Worm (Caenorhabditis elegans) whole organism, L4 larva: ENCODE data around the gene rer-1.
A peak's percentile ranks its signal among the peaks of the same experiment; 100 is the strongest.

Source experiments
- D1046.2 ChIP-seq: fragments of 200-800 bp; sonication (Bioruptor generic); IDR thresholded peaks from 2 replicates; pipeline ENCODE4 v1.3.6; 2022; ENCODE audit warnings: missing genetic modification characterization, missing compliant biosample characterization
- F37D6.2 ChIP-seq: sonication (generic microtip); optimal IDR thresholded peaks from 2 replicates; lab custom pipeline; 2016; ENCODE audit warnings: mild to moderate bottlenecking, missing genetic modification characterization, missing compliant biosample characterization
- F44E2.7 ChIP-seq: fragments of 200-800 bp; sonication (Bioruptor generic); IDR thresholded peaks from 2 replicates; pipeline ENCODE4 v2.1.2; 2022; ENCODE audit warnings: missing genetic modification characterization, missing compliant biosample characterization
- F49E8.2 ChIP-seq: sonication (generic microtip); optimal IDR thresholded peaks from 2 replicates; lab custom pipeline; 2016; ENCODE audit warnings: missing compliant biosample characterization, mild to moderate bottlenecking, missing genetic modification characterization, borderline replicate concordance
- Y105C5A.15 ChIP-seq: fragments of 200-800 bp; sonication (Bioruptor generic); IDR thresholded peaks from 2 replicates; pipeline ENCODE4 v1.3.6; 2022; ENCODE audit warnings: missing genetic modification characterization, missing compliant biosample characterization
- Y5F2A.4 ChIP-seq: fragments of 200-800 bp; sonication (Bioruptor generic); optimal IDR thresholded peaks from 2 replicates; lab custom pipeline; 2018; ENCODE audit warnings: mild to moderate bottlenecking, missing genetic modification characterization, missing compliant biosample characterization
- Y75B8A.6 ChIP-seq: fragments of 200-800 bp; sonication (Bioruptor generic); IDR thresholded peaks from 2 replicates; pipeline ENCODE4 v1.3.6; 2022; ENCODE audit warnings: missing genetic modification reagents, missing genetic modification characterization, missing compliant biosample characterization
- ama-1 ChIP-seq: fragments of 150-350 bp; optimal IDR thresholded peaks from 2 replicates; lab custom pipeline; 2014; ENCODE audit warnings: inconsistent platforms, mixed read lengths
- arid-1 ChIP-seq: fragments of 200-800 bp; sonication (Bioruptor generic); conservative IDR thresholded peaks from 2 replicates; pipeline ENCODE4 v1.3.6; 2022; ENCODE audit warnings: missing genetic modification reagents, missing genetic modification characterization, missing compliant biosample characterization
- attf-4 ChIP-seq: sonication (generic microtip); optimal IDR thresholded peaks from 3 replicates; lab custom pipeline; 2017; ENCODE audit warnings: missing biosample characterization, missing genetic modification characterization
- ceh-20 ChIP-seq: fragments of 200-800 bp; sonication (Bioruptor generic); IDR thresholded peaks from 2 replicates; pipeline ENCODE4 v1.3.6; 2022; ENCODE audit warnings: missing genetic modification reagents, missing genetic modification characterization, missing compliant biosample characterization
- ceh-28 ChIP-seq: fragments of 150-350 bp; optimal IDR thresholded peaks from 2 replicates; lab custom pipeline; 2014; ENCODE audit warnings: missing biosample characterization, missing genetic modification reagents, missing genetic modification characterization
- ceh-44 ChIP-seq: fragments of 200-800 bp; sonication (Bioruptor generic); IDR thresholded peaks from 2 replicates; pipeline ENCODE4 v1.3.6; 2022; ENCODE audit warnings: missing genetic modification reagents, missing genetic modification characterization, missing compliant biosample characterization
- ceh-62 ChIP-seq: sonication (generic microtip); optimal IDR thresholded peaks from 2 replicates; lab custom pipeline; 2017; ENCODE audit warnings: missing biosample characterization, missing genetic modification characterization
- ctbp-1 ChIP-seq: fragments of 200-800 bp; sonication (Bioruptor generic); IDR thresholded peaks from 2 replicates; pipeline ENCODE4 v1.3.6; 2022; ENCODE audit warnings: missing genetic modification reagents, missing genetic modification characterization, missing compliant biosample characterization
- daf-8 ChIP-seq: fragments of 200-800 bp; sonication (Bioruptor generic); IDR thresholded peaks from 2 replicates; pipeline ENCODE4 v1.3.6; 2022; ENCODE audit warnings: missing genetic modification characterization, missing compliant biosample characterization
- dmd-8 ChIP-seq: fragments of 200-800 bp; sonication (Bioruptor generic); IDR thresholded peaks from 2 replicates; pipeline ENCODE4 v1.3.6; 2022; ENCODE audit warnings: missing genetic modification characterization, missing compliant biosample characterization
- dpl-1 ChIP-seq: fragments of 150-350 bp; optimal IDR thresholded peaks from 2 replicates; lab custom pipeline; 2014; ENCODE audit warnings: missing biosample characterization, missing genetic modification reagents, missing genetic modification characterization
- dve-1 ChIP-seq: sonication (generic microtip); optimal IDR thresholded peaks from 2 replicates; lab custom pipeline; 2017; ENCODE audit warnings: antibody characterized with exemption, mild to moderate bottlenecking, missing genetic modification characterization, missing compliant biosample characterization; ENCODE audit not compliant: insufficient read depth
- egl-43 ChIP-seq: fragments of 200-800 bp; sonication (Bioruptor generic); IDR thresholded peaks from 2 replicates; pipeline ENCODE4 v1.3.6; 2022; ENCODE audit warnings: missing genetic modification reagents, missing genetic modification characterization, missing compliant biosample characterization
- fkh-10 ChIP-seq: fragments of 150-350 bp; optimal IDR thresholded peaks from 2 replicates; lab custom pipeline; 2014; ENCODE audit warnings: missing biosample characterization, missing genetic modification reagents, missing genetic modification characterization
- fos-1 ChIP-seq: fragments of 150-350 bp; optimal IDR thresholded peaks from 2 replicates; lab custom pipeline; 2014; ENCODE audit warnings: missing biosample characterization, missing genetic modification characterization
- gei-8 ChIP-seq: fragments of 200-800 bp; sonication (Bioruptor generic); optimal IDR thresholded peaks from 2 replicates; lab custom pipeline; 2018; ENCODE audit warnings: mild to moderate bottlenecking, missing genetic modification characterization, missing compliant biosample characterization
- hif-1 ChIP-seq, 2 experiments: sonication (generic microtip); optimal IDR thresholded peaks; 2 replicates each; lab custom pipeline; 2016 to 2017; ENCODE audit warnings: missing compliant biosample characterization in 2 of 2, missing genetic modification characterization in 2 of 2, missing genetic modification reagents in 2 of 2, missing genotype in 2 of 2, mild to moderate bottlenecking in 1 of 2
- hlh-11 ChIP-seq: fragments of 200-800 bp; sonication (Bioruptor generic); optimal IDR thresholded peaks from 2 replicates; lab custom pipeline; 2018; ENCODE audit warnings: mild to moderate bottlenecking, missing genetic modification characterization, missing compliant biosample characterization
- hlh-30 ChIP-seq: sonication (generic microtip); optimal IDR thresholded peaks from 2 replicates; lab custom pipeline; 2017; ENCODE audit warnings: antibody characterized with exemption, mild to moderate bottlenecking, missing genetic modification characterization, missing compliant biosample characterization; ENCODE audit not compliant: insufficient read depth
- hmg-1.1 ChIP-seq: fragments of 200-800 bp; sonication (Bioruptor generic); IDR thresholded peaks from 2 replicates; pipeline ENCODE4 v1.3.6; 2022; ENCODE audit warnings: missing genetic modification reagents, missing genetic modification characterization, missing compliant biosample characterization
- lim-7 ChIP-seq: fragments of 200-800 bp; sonication (Bioruptor generic); IDR thresholded peaks from 2 replicates; pipeline ENCODE4 v1.3.6; 2022; ENCODE audit warnings: missing genetic modification characterization, missing compliant biosample characterization
- lin-13 ChIP-seq: fragments of 150-350 bp; optimal IDR thresholded peaks from 2 replicates; lab custom pipeline; 2014; ENCODE audit warnings: missing biosample characterization, missing genetic modification reagents, missing genetic modification characterization
- lin-15B ChIP-seq: fragments of 150-350 bp; sonication (generic microtip); optimal IDR thresholded peaks from 3 replicates; lab custom pipeline; 2014; ENCODE audit warnings: missing biosample characterization, missing genetic modification characterization
- lir-3 ChIP-seq: sonication (generic microtip); optimal IDR thresholded peaks from 2 replicates; lab custom pipeline; 2016; ENCODE audit warnings: mild to moderate bottlenecking, missing genetic modification characterization, missing compliant biosample characterization
- lsy-2 ChIP-seq, 2 experiments: fragments of 150-350 bp in 1 of 2; sonication (generic microtip) in 1 of 2; optimal IDR thresholded peaks; 2 replicates each; lab custom pipeline; 2014 to 2017; ENCODE audit warnings: missing biosample characterization in 2 of 2, missing genetic modification characterization in 2 of 2
- madf-9 ChIP-seq: fragments of 200-800 bp; sonication (Bioruptor generic); conservative IDR thresholded peaks from 2 replicates; pipeline ENCODE4 v1.3.6; 2022; ENCODE audit warnings: missing genetic modification reagents, missing genetic modification characterization, missing compliant biosample characterization
- mdt-29 ChIP-seq: fragments of 200-800 bp; sonication (Bioruptor generic); IDR thresholded peaks from 2 replicates; pipeline ENCODE4 v1.3.6; 2022; ENCODE audit warnings: missing genetic modification reagents, missing genetic modification characterization, missing compliant biosample characterization
- nhr-111 ChIP-seq: fragments of 200-800 bp; sonication (Bioruptor generic); optimal IDR thresholded peaks from 2 replicates; lab custom pipeline; 2018; ENCODE audit warnings: mild to moderate bottlenecking, missing genetic modification characterization, missing compliant biosample characterization
- nhr-237 ChIP-seq: sonication (generic microtip); optimal IDR thresholded peaks from 2 replicates; lab custom pipeline; 2017; ENCODE audit warnings: missing biosample characterization, missing genetic modification characterization
- nhr-28 ChIP-seq: fragments of 150-350 bp; optimal IDR thresholded peaks from 2 replicates; lab custom pipeline; 2014; ENCODE audit warnings: missing biosample characterization, missing genetic modification characterization
- nhr-41 ChIP-seq: fragments of 200-800 bp; sonication (Bioruptor generic); IDR thresholded peaks from 2 replicates; pipeline ENCODE4 v1.3.6; 2022; ENCODE audit warnings: missing genetic modification reagents, missing genetic modification characterization, missing compliant biosample characterization
- nhr-42 ChIP-seq: fragments of 200-800 bp; sonication (Bioruptor generic); IDR thresholded peaks from 2 replicates; pipeline ENCODE4 v1.3.6; 2022; ENCODE audit warnings: missing genetic modification characterization, missing compliant biosample characterization
- nhr-6 ChIP-seq: fragments of 150-350 bp; optimal IDR thresholded peaks from 2 replicates; lab custom pipeline; 2014; ENCODE audit warnings: missing biosample characterization, missing genetic modification characterization
- nhr-76 ChIP-seq: fragments of 150-350 bp; optimal IDR thresholded peaks from 2 replicates; lab custom pipeline; 2014; ENCODE audit warnings: missing biosample characterization, missing genetic modification characterization
- pqm-1 ChIP-seq: sonication (generic microtip); optimal IDR thresholded peaks from 2 replicates; lab custom pipeline; 2017; ENCODE audit warnings: missing biosample characterization, missing genetic modification characterization
- saeg-2 ChIP-seq: fragments of 200-800 bp; sonication (Bioruptor generic); IDR thresholded peaks from 2 replicates; pipeline ENCODE4 v1.3.6; 2022; ENCODE audit warnings: missing genetic modification reagents, missing genetic modification characterization, missing compliant biosample characterization
- skn-1 ChIP-seq: fragments of 150-350 bp; optimal IDR thresholded peaks from 2 replicates; lab custom pipeline; 2014; ENCODE audit warnings: missing biosample characterization, missing genetic modification characterization
- snpc-1.2 ChIP-seq: fragments of 200-800 bp; sonication (Bioruptor generic); IDR thresholded peaks from 2 replicates; pipeline ENCODE4 v1.3.6; 2022; ENCODE audit warnings: missing genetic modification reagents, missing genetic modification characterization, missing compliant biosample characterization
- tag-97 ChIP-seq: fragments of 200-800 bp; sonication (Bioruptor generic); IDR thresholded peaks from 2 replicates; pipeline ENCODE4 v1.3.6; 2022; ENCODE audit warnings: missing genetic modification characterization, missing compliant biosample characterization
- unc-39 ChIP-seq: sonication (generic microtip); optimal IDR thresholded peaks from 2 replicates; lab custom pipeline; 2017; ENCODE audit warnings: missing biosample characterization, missing genetic modification characterization
- unc-62 ChIP-seq, 3 experiments: fragments of 150-350 bp in 1 of 3; sonication (generic microtip); optimal IDR thresholded peaks in 2 of 3; peaks in 1 of 3; 1 replicate in 1 of 3; 2 replicates in 2 of 3; lab custom pipeline; 2014 to 2017; ENCODE audit warnings: missing biosample characterization in 3 of 3, missing genetic modification characterization in 3 of 3, missing genetic modification reagents in 3 of 3, missing genotype in 1 of 3
- vab-7 ChIP-seq: fragments of 200-800 bp; sonication (Bioruptor generic); IDR thresholded peaks from 2 replicates; pipeline ENCODE4 v1.3.6; 2022; ENCODE audit warnings: missing genetic modification reagents, missing genetic modification characterization, missing compliant biosample characterization
- zag-1 ChIP-seq: fragments of 150-350 bp; optimal IDR thresholded peaks from 2 replicates; lab custom pipeline; 2014; ENCODE audit warnings: missing biosample characterization, missing genetic modification characterization
- ztf-11 ChIP-seq: fragments of 150-350 bp; optimal IDR thresholded peaks from 2 replicates; lab custom pipeline; 2014; ENCODE audit warnings: missing biosample characterization, missing genetic modification characterization

rer-1 gene

ce11 chrII:8784235-8784928, 26.8 kb upstream of the rer-1 start (continued):
- TF ChIP-seq Y5F2A.4 (no peak), nhr-28 (tag; lab: Kevin White, UChicago) (peak; percentile 16), mdt-29 (GFP tag; lab: Robert Waterston, UW) (no peak), attf-4 (no peak), arid-1 (no peak), fos-1 (no peak), nhr-41 (GFP tag; lab: Robert Waterston, UW) (no peak), ceh-20 (GFP tag; lab: Robert Waterston, UW) (no peak), F37D6.2 (no peak), nhr-6 (tag; lab: Kevin White, UChicago) (no peak), F49E8.2 (tag; lab: Kevin White, UChicago) (no peak), D1046.2 (GFP tag; lab: Robert Waterston, UW) (no peak), nhr-237 (tag; lab: Kevin White, UChicago) (no peak), dve-1 (tag; lab: Kevin White, UChicago) (peak; percentile 57), unc-62 (GFP tag; optimal IDR thresholded peaks at IDR 0.05 in 1 of 2; lab: Kevin White, UChicago) (peak in 1 of 2 experiments; percentile 85), unc-62 (tag; optimal IDR thresholded peaks at IDR 0.05; lab: Kevin White, UChicago) (no peak), nhr-111 (no peak), tag-97 (GFP tag; lab: Robert Waterston, UW) (no peak), ama-1 (lab: Kevin White, UChicago) (peak; percentile 94), skn-1 (tag; lab: Kevin White, UChicago) (no peak), dmd-8 (no peak), hlh-30 (peak; percentile 30), nhr-42 (GFP tag; lab: Robert Waterston, UW) (no peak), hmg-1.1 (peak; percentile 47; the same call in 1 of the 2 replicates), ceh-44 (no peak), pqm-1 (tag; lab: Kevin White, UChicago) (no peak), fkh-10 (GFP tag; lab: Kevin White, UChicago) (no peak), snpc-1.2 (no peak), ztf-11 (tag; lab: Kevin White, UChicago) (no peak), gei-8 (GFP tag; lab: Kevin White, UChicago) (no peak), unc-39 (tag; lab: Kevin White, UChicago) (no peak), ceh-28 (no peak), madf-9 (GFP tag; lab: Robert Waterston, UW) (no peak), saeg-2 (GFP tag; lab: Robert Waterston, UW) (no peak), lin-15B (tag; lab: Kevin White, UChicago) (no peak), ctbp-1 (peak; percentile 59; the same call in 1 of the 2 replicates), ceh-62 (tag; lab: Kevin White, UChicago) (no peak), lir-3 (tag; lab: Kevin White, UChicago) (no peak), lsy-2 (tag; optimal IDR thresholded peaks at IDR 0.05; lab: Kevin White, UChicago) (peak in 1 of 2 experiments; percentile 41), dpl-1 (GFP tag; lab: Kevin White, UChicago) (no peak), lin-13 (GFP tag; lab: Kevin White, UChicago) (no peak), hif-1 (tag; optimal IDR thresholded peaks at IDR 0.05; lab: Kevin White, UChicago) (peak in 1 of 2 experiments; percentile 22), egl-43 (GFP tag; lab: Robert Waterston, UW) (no peak), nhr-76 (tag; lab: Kevin White, UChicago) (no peak), F44E2.7 (no peak), daf-8 (GFP tag; lab: Robert Waterston, UW) (no peak), Y75B8A.6 (GFP tag; lab: Robert Waterston, UW) (no peak), Y105C5A.15 (GFP tag; lab: Robert Waterston, UW) (no peak), zag-1 (no peak), lim-7 (no peak), vab-7 (GFP tag; lab: Robert Waterston, UW) (no peak), hlh-11 (tag; lab: Kevin White, UChicago) (peak; percentile 9)
